Fruit fly (Drosophila melanogaster) whole organism, embryonic: Measurements from ENCODE around the gene kibra.

ENCODE experiments used
- Antp ChIP-seq: fragments of 200-800 bp; sonication (Bioruptor generic); optimal IDR thresholded peaks from 3 replicates; lab custom pipeline; 2016; ENCODE audit warnings: missing biosample characterization, missing genetic modification characterization
- B-H2 ChIP-seq: fragments of 200-800 bp; sonication (Bioruptor generic); optimal IDR thresholded peaks from 2 replicates; lab custom pipeline; 2018; ENCODE audit warnings: missing biosample characterization, mild to moderate bottlenecking, missing genetic modification characterization
- BtbVII ChIP-seq: fragments of 200-800 bp; sonication (Bioruptor generic); optimal IDR thresholded peaks from 3 replicates; lab custom pipeline; 2017; ENCODE audit warnings: missing biosample characterization, mild to moderate bottlenecking, missing genetic modification characterization
- CG10267 ChIP-seq: fragments of 200-800 bp; sonication (Bioruptor generic); optimal IDR thresholded peaks from 2 replicates; lab custom pipeline; 2018; ENCODE audit warnings: missing biosample characterization, mild to moderate bottlenecking, missing genetic modification characterization, moderate library complexity
- CG10543 ChIP-seq: fragments of 200-800 bp; sonication (Bioruptor generic); optimal IDR thresholded peaks from 3 replicates; lab custom pipeline; 2017; ENCODE audit warnings: missing biosample characterization, mild to moderate bottlenecking, missing genetic modification characterization, moderate library complexity
- CG11247 ChIP-seq: fragments of 200-800 bp; sonication (Bioruptor generic); IDR thresholded peaks from 2 replicates; pipeline ENCODE4 v1.3.6; 2022; ENCODE audit warnings: missing biosample characterization, missing genetic modification characterization
- CG12659 ChIP-seq: fragments of 200-800 bp; sonication (Bioruptor generic); optimal IDR thresholded peaks from 3 replicates; lab custom pipeline; 2017; ENCODE audit warnings: mild to moderate bottlenecking, missing biosample characterization, missing genetic modification reagents, missing genetic modification characterization
- CG14710 ChIP-seq: fragments of 200-800 bp; sonication (Bioruptor generic); optimal IDR thresholded peaks from 3 replicates; lab custom pipeline; 2019; ENCODE audit warnings: missing biosample characterization, mild to moderate bottlenecking, missing genetic modification characterization, moderate library complexity
- CG1602 ChIP-seq: fragments of 200-800 bp; sonication (Bioruptor generic); optimal IDR thresholded peaks from 3 replicates; lab custom pipeline; 2016; ENCODE audit warnings: missing biosample characterization, missing genetic modification characterization
- CG17328 ChIP-seq: fragments of 200-800 bp; sonication (Bioruptor generic); IDR thresholded peaks from 2 replicates; pipeline ENCODE4 v1.3.6; 2022; ENCODE audit warnings: missing biosample characterization, missing genetic modification characterization
- CG1792 ChIP-seq: fragments of 200-800 bp; sonication (Bioruptor generic); optimal IDR thresholded peaks from 2 replicates; lab custom pipeline; 2016; ENCODE audit warnings: missing biosample characterization, missing genetic modification characterization
- CG18011 ChIP-seq: fragments of 200-800 bp; sonication (Bioruptor generic); optimal IDR thresholded peaks from 2 replicates; lab custom pipeline; 2017; ENCODE audit warnings: missing biosample characterization, missing genetic modification characterization, mild to moderate bottlenecking, moderate library complexity, missing genotype
- CG4328 ChIP-seq: fragments of 200-800 bp; sonication (Bioruptor generic); optimal IDR thresholded peaks from 3 replicates; lab custom pipeline; 2017; ENCODE audit warnings: missing biosample characterization, missing genetic modification reagents, missing genetic modification characterization
- CG4854 ChIP-seq: fragments of 200-800 bp; sonication (Bioruptor generic); optimal IDR thresholded peaks from 2 replicates; lab custom pipeline; 2016; ENCODE audit warnings: missing biosample characterization, missing genetic modification characterization, inconsistent platforms
- CG6272 ChIP-seq: fragments of 200-800 bp; sonication (Bioruptor generic); IDR thresholded peaks from 2 replicates; pipeline ENCODE4 v1.3.6; 2022; ENCODE audit warnings: missing biosample characterization, missing genetic modification characterization
- CG6689 ChIP-seq: fragments of 200-800 bp; sonication (Bioruptor generic); IDR thresholded peaks from 2 replicates; pipeline ENCODE4 v1.3.6; 2022; ENCODE audit warnings: missing biosample characterization, missing genetic modification characterization
- CG7556 ChIP-seq: fragments of 200-800 bp; sonication (Bioruptor generic); optimal IDR thresholded peaks from 2 replicates; lab custom pipeline; 2017; ENCODE audit warnings: missing biosample characterization, mild to moderate bottlenecking, missing genetic modification characterization
- CG7786 ChIP-seq: fragments of 200-800 bp; sonication (Bioruptor generic); optimal IDR thresholded peaks from 2 replicates; lab custom pipeline; 2016; ENCODE audit warnings: missing biosample characterization, missing genetic modification characterization
- CG8089 ChIP-seq: fragments of 200-800 bp; sonication (Bioruptor generic); optimal IDR thresholded peaks from 3 replicates; lab custom pipeline; 2016; ENCODE audit warnings: missing biosample characterization, missing genetic modification characterization
- CG8290 ChIP-seq, 3 experiments: fragments of 200-800 bp; sonication (Bioruptor generic); optimal IDR thresholded peaks; 2 replicates each; lab custom pipeline; 2016 to 2019; ENCODE audit warnings: missing biosample characterization in 3 of 3, missing genetic modification characterization in 3 of 3, mild to moderate bottlenecking in 2 of 3, moderate library complexity in 1 of 3
- CG9609 ChIP-seq: fragments of 200-800 bp; sonication (Bioruptor generic); optimal IDR thresholded peaks from 3 replicates; lab custom pipeline; 2016; ENCODE audit warnings: missing biosample characterization, missing genetic modification characterization
- CkIIα-i1 ChIP-seq: fragments of 200-800 bp; sonication (Bioruptor generic); IDR thresholded peaks from 2 replicates; pipeline ENCODE4 v1.3.6; 2022; ENCODE audit warnings: missing biosample characterization, missing genetic modification characterization
- CrebB ChIP-seq: fragments of 200-800 bp; sonication (Bioruptor generic); optimal IDR thresholded peaks from 3 replicates; lab custom pipeline; 2018; ENCODE audit warnings: missing biosample characterization, mild to moderate bottlenecking, missing genetic modification characterization
- D ChIP-seq, 2 experiments: fragments of 200-800 bp in 1 of 2; fragments of >200 bp in 1 of 2; sonication (Bioruptor generic) in 1 of 2; optimal IDR thresholded peaks; 2 replicates in 1 of 2; 3 replicates in 1 of 2; lab custom pipeline; 2017; ENCODE audit warnings: mild to moderate bottlenecking in 1 of 2, missing biosample characterization in 1 of 2, missing genetic modification characterization in 1 of 2, missing genetic modification reagents in 1 of 2
- D19A ChIP-seq: fragments of 200-800 bp; optimal IDR thresholded peaks from 3 replicates; lab custom pipeline; 2019; ENCODE audit warnings: missing biosample characterization, mild to moderate bottlenecking, missing genetic modification characterization, moderate library complexity
- Dip2 ChIP-seq: fragments of 200-800 bp; sonication (Bioruptor generic); IDR thresholded peaks from 2 replicates; pipeline ENCODE4 v1.3.6; 2022; ENCODE audit warnings: missing biosample characterization, missing genetic modification characterization
- Dll ChIP-seq: fragments of 200-800 bp; sonication (Bioruptor generic); IDR thresholded peaks from 4 replicates; pipeline ENCODE4 v1.3.6; 2022; ENCODE audit warnings: missing biosample characterization, missing genetic modification characterization; ENCODE audit not compliant: partially characterized antibody
- Fer2 ChIP-seq: fragments of 200-800 bp; sonication (Bioruptor generic); optimal IDR thresholded peaks from 2 replicates; lab custom pipeline; 2018; ENCODE audit warnings: missing biosample characterization, mild to moderate bottlenecking, missing genetic modification characterization, moderate library complexity
- HHEX ChIP-seq: fragments of 200-800 bp; sonication (Bioruptor generic); optimal IDR thresholded peaks from 3 replicates; lab custom pipeline; 2017; ENCODE audit warnings: missing biosample characterization, mild to moderate bottlenecking, missing genetic modification characterization, missing genetic modification reagents
- HLHmδ ChIP-seq: fragments of 200-800 bp; sonication (Bioruptor generic); optimal IDR thresholded peaks from 2 replicates; lab custom pipeline; 2018; ENCODE audit warnings: missing biosample characterization, mild to moderate bottlenecking, missing genetic modification characterization, moderate library complexity
- Hr3 ChIP-seq: fragments of 200-800 bp; sonication (Bioruptor generic); optimal IDR thresholded peaks from 3 replicates; lab custom pipeline; 2016; ENCODE audit warnings: missing biosample characterization, missing genetic modification characterization
- YL-1 ChIP-seq: fragments of 200-800 bp; sonication (Bioruptor generic); optimal IDR thresholded peaks from 3 replicates; lab custom pipeline; 2017; ENCODE audit warnings: missing biosample characterization, mild to moderate bottlenecking, missing genetic modification characterization
- amos ChIP-seq: fragments of 200-800 bp; sonication (Bioruptor generic); IDR thresholded peaks from 2 replicates; pipeline ENCODE4 v1.3.6; 2022; ENCODE audit warnings: missing biosample characterization, missing genetic modification characterization; ENCODE audit not compliant: partially characterized antibody
- ara ChIP-seq: fragments of 200-800 bp; sonication (Bioruptor generic); IDR thresholded peaks from 2 replicates; pipeline ENCODE4 v1.3.6; 2022; ENCODE audit warnings: missing biosample characterization, missing genetic modification characterization
- cad ChIP-seq: fragments of >200 bp; optimal IDR thresholded peaks from 2 replicates; lab custom pipeline; 2017; ENCODE audit warnings: missing biosample characterization, missing genetic modification characterization
- corto ChIP-seq: fragments of 200-800 bp; sonication (Bioruptor generic); optimal IDR thresholded peaks from 2 replicates; lab custom pipeline; 2016; ENCODE audit warnings: missing biosample characterization, mild to moderate bottlenecking, missing genetic modification characterization, moderate library complexity
- da ChIP-seq: fragments of 200-800 bp; sonication (Bioruptor generic); optimal IDR thresholded peaks from 2 replicates; lab custom pipeline; 2016; ENCODE audit warnings: missing biosample characterization, missing genetic modification characterization
- danr ChIP-seq: fragments of 200-800 bp; sonication (Bioruptor generic); IDR thresholded peaks from 2 replicates; pipeline ENCODE4 v1.3.6; 2022; ENCODE audit warnings: missing biosample characterization, missing genetic modification characterization
- hb ChIP-seq: fragments of 200-800 bp; sonication (Bioruptor generic); IDR thresholded peaks from 3 replicates; pipeline ENCODE4 v1.3.6; 2022; ENCODE audit warnings: missing biosample characterization, missing genetic modification characterization; ENCODE audit not compliant: partially characterized antibody
- ind ChIP-seq: fragments of 200-800 bp; sonication (Bioruptor generic); optimal IDR thresholded peaks from 3 replicates; lab custom pipeline; 2016; ENCODE audit warnings: missing biosample characterization, missing genetic modification characterization
- lola ChIP-seq, 3 experiments: fragments of >200 bp in 2 of 3; fragments of 200-800 bp in 1 of 3; sonication (Bioruptor generic) in 1 of 3; optimal IDR thresholded peaks; 2 replicates each; lab custom pipeline; 2017 to 2019; ENCODE audit warnings: missing biosample characterization in 3 of 3, missing genetic modification characterization in 3 of 3, mild to moderate bottlenecking in 1 of 3, moderate library complexity in 1 of 3
- org-1 ChIP-seq: fragments of 200-800 bp; sonication (Bioruptor generic); optimal IDR thresholded peaks from 2 replicates; lab custom pipeline; 2017; ENCODE audit warnings: missing biosample characterization, missing genetic modification characterization
- pros ChIP-seq: fragments of 200-800 bp; sonication (Bioruptor generic); optimal IDR thresholded peaks from 3 replicates; lab custom pipeline; 2019; ENCODE audit warnings: missing biosample characterization, mild to moderate bottlenecking, missing genetic modification characterization, moderate library complexity
- run ChIP-seq: fragments of 200-800 bp; sonication (Bioruptor generic); optimal IDR thresholded peaks from 3 replicates; lab custom pipeline; 2018; ENCODE audit warnings: missing biosample characterization, mild to moderate bottlenecking, missing genetic modification characterization
- tio ChIP-seq: fragments of 200-800 bp; sonication (Bioruptor generic); optimal IDR thresholded peaks from 2 replicates; lab custom pipeline; 2017; ENCODE audit warnings: missing biosample characterization, missing genetic modification characterization, inconsistent platforms
- vvl ChIP-seq: fragments of 200-800 bp; sonication (Bioruptor generic); IDR thresholded peaks from 2 replicates; pipeline ENCODE4 v1.3.6; 2022; ENCODE audit warnings: missing biosample characterization, missing genetic modification characterization
- wor ChIP-seq: fragments of 200-800 bp; sonication (Bioruptor generic); IDR thresholded peaks from 2 replicates; pipeline ENCODE4 v1.3.6; 2022; ENCODE audit warnings: missing biosample characterization, missing genetic modification characterization
- yki ChIP-seq: fragments of >200 bp; optimal IDR thresholded peaks from 3 replicates; lab custom pipeline; 2018

Gene kibra

DNA sequence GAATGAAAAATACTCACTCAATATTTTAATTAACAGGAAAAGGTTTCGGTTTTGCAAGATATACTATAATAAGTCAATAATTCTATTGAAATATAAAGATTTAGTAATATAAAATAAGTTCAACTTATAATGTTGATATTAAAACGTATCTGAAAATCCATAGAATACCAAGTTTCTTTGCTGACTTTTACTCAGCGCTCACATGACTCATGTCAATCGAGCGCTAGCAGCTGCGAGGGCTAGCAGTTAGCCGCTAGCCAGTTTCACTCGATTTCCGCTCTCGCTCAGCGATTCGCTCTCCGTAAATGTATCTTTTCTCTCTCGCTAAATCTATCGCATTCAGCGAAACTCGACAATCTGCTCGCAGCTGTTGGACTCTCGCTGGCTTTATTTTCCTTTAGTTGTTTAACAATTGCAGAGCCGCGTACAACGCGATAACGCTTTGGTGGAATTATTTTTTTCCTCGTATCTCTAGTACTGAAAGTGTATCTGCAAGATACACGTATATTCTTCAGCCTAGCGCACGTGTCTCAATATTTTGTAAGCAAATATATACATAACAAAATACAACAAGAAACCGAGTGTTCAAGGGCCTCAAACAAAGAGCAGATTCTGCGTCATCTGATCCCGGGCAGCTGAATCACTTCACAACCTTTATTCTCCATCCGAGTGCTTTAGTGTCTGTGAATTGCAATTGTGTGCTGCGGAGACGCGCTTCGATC, 25.2 kb upstream of the kibra start (continued):
- TF ChIP-seq D19A (peak; percentile 81), CG10267 (tag; lab: Kevin White, UChicago) (peak; percentile 59), Hr3 (GFP tag; lab: Kevin White, UChicago) (no peak), HLHmδ (GFP tag; lab: Kevin White, UChicago) (peak; percentile 69), CG7786 (GFP tag; lab: Kevin White, UChicago) (peak; percentile 39), CG6272 (GFP tag; lab: Robert Waterston, UW) (no peak), HHEX (GFP tag; lab: Kevin White, UChicago) (peak; percentile 86), CG11247 (peak; percentile 33; the same call in 1 of the 2 replicates), CG1602 (GFP tag; lab: Kevin White, UChicago) (peak; percentile 14), CG10543 (peak; percentile 83), corto (GFP tag; lab: Kevin White, UChicago) (peak; percentile 7), CG8089 (peak; percentile 66), amos (GFP tag; lab: Robert Waterston, UW) (peak; percentile 59; the same call in 1 of the 2 replicates), ind (GFP tag; lab: Kevin White, UChicago) (no peak), BtbVII (GFP tag; lab: Kevin White, UChicago) (peak; percentile 79), lola (GFP tag; optimal IDR thresholded peaks at IDR 0.05; lab: Kevin White, UChicago) (peak in 1 of 3 experiments; percentile 66), hb (GFP tag; lab: Robert Waterston, UW) (no peak), Dip2 (GFP tag; lab: Robert Waterston, UW) (no peak), cad (no peak), org-1 (GFP tag; lab: Kevin White, UChicago) (peak; percentile 79), wor (GFP tag; lab: Robert Waterston, UW) (no peak), CG14710 (peak; percentile 68), CG6689 (GFP tag; lab: Robert Waterston, UW) (no peak), CG17328 (peak; percentile 68), CG4854 (peak; percentile 63), B-H2 (peak; percentile 37), CG9609 (GFP tag; lab: Kevin White, UChicago) (peak; percentile 23), Dll (GFP tag; lab: Robert Waterston, UW) (peak; percentile 45; the same call in 1 of the 4 replicates), danr (GFP tag; lab: Robert Waterston, UW) (no peak), CG12659 (GFP tag; lab: Kevin White, UChicago) (peak; percentile 80), CG4328 (GFP tag; lab: Kevin White, UChicago) (peak; percentile 77), tio (GFP tag; lab: Kevin White, UChicago) (no peak), yki (lab: Kevin White, UChicago) (peak; percentile 92), CrebB (peak; percentile 88), pros (peak; percentile 51), CG7556 (GFP tag; lab: Kevin White, UChicago) (peak; percentile 75), D (optimal IDR thresholded peaks at IDR 0.05; lab: Kevin White, UChicago) (no peak), D (GFP tag; optimal IDR thresholded peaks at IDR 0.05; lab: Kevin White, UChicago) (peak; percentile 72), Fer2 (peak; percentile 43), da (GFP tag; lab: Kevin White, UChicago) (peak; percentile 74), CG18011 (peak; percentile 44), CkIIα-i1 (GFP tag; lab: Robert Waterston, UW) (no peak; the same call in 1 of the 2 replicates), Antp (GFP tag; lab: Kevin White, UChicago) (no peak), vvl (GFP tag; lab: Robert Waterston, UW) (peak; percentile 66; the same call in 1 of the 2 replicates), run (peak; percentile 74), YL-1 (GFP tag; lab: Kevin White, UChicago) (peak; percentile 61), CG8290 (GFP tag; optimal IDR thresholded peaks at IDR 0.05; lab: Kevin White, UChicago) (no peak), CG8290 (tag; optimal IDR thresholded peaks at IDR 0.05; lab: Kevin White, UChicago) (peak; percentile 58 to 91), CG1792 (GFP tag; lab: Kevin White, UChicago) (peak; percentile 31), ara (peak; percentile 72; the same call in 1 of the 2 replicates)
